Fruit fly (Drosophila melanogaster) whole organism, embryonic: ENCODE data around the gene MFS18.
A peak's percentile ranks its signal among the peaks of the same experiment; 100 is the strongest.

Experiments
- Blimp-1 ChIP-seq: fragments of 200-800 bp; sonication (Bioruptor generic); optimal IDR thresholded peaks from 3 replicates; lab custom pipeline; 2018; ENCODE audit warnings: missing biosample characterization, missing genetic modification characterization, mild to moderate bottlenecking, moderate library complexity, missing genetic modification reagents
- CG10431 ChIP-seq: fragments of 200-800 bp; sonication (Bioruptor generic); optimal IDR thresholded peaks from 3 replicates; lab custom pipeline; 2018; ENCODE audit warnings: missing biosample characterization, mild to moderate bottlenecking, missing genetic modification characterization
- CG10979 ChIP-seq: fragments of 200-800 bp; sonication (Bioruptor generic); optimal IDR thresholded peaks from 2 replicates; lab custom pipeline; 2018; ENCODE audit warnings: missing biosample characterization, mild to moderate bottlenecking, missing genetic modification characterization, moderate library complexity
- CG12071 ChIP-seq: fragments of 200-800 bp; sonication (Bioruptor generic); optimal IDR thresholded peaks from 3 replicates; lab custom pipeline; 2018; ENCODE audit warnings: missing biosample characterization, mild to moderate bottlenecking, missing genetic modification characterization
- CG12155 ChIP-seq: fragments of 200-800 bp; sonication (Bioruptor generic); optimal IDR thresholded peaks from 3 replicates; lab custom pipeline; 2016; ENCODE audit warnings: missing biosample characterization, missing genetic modification characterization
- CG13123 ChIP-seq: fragments of 200-800 bp; sonication (Bioruptor generic); optimal IDR thresholded peaks from 2 replicates; lab custom pipeline; 2016; ENCODE audit warnings: missing biosample characterization, missing genetic modification characterization
- CG14860 ChIP-seq: fragments of 200-800 bp; sonication (Bioruptor generic); IDR thresholded peaks from 3 replicates; pipeline ENCODE4 v1.3.6; 2022; ENCODE audit warnings: missing biosample characterization, missing genetic modification characterization; ENCODE audit not compliant: partially characterized antibody
- CG15269 ChIP-seq: fragments of 200-800 bp; sonication (Bioruptor generic); optimal IDR thresholded peaks from 2 replicates; lab custom pipeline; 2018; ENCODE audit warnings: missing biosample characterization, mild to moderate bottlenecking, missing genetic modification characterization, moderate library complexity
- CG15514 ChIP-seq: fragments of 200-800 bp; sonication (Bioruptor generic); optimal IDR thresholded peaks from 3 replicates; lab custom pipeline; 2017; ENCODE audit warnings: missing biosample characterization, missing genetic modification characterization, mild to moderate bottlenecking, moderate library complexity, missing genetic modification reagents
- CG1647 ChIP-seq: fragments of 200-800 bp; sonication (Bioruptor generic); optimal IDR thresholded peaks from 3 replicates; lab custom pipeline; 2016; ENCODE audit warnings: missing biosample characterization, missing genetic modification characterization
- CG17186 ChIP-seq: fragments of 200-800 bp; sonication (Bioruptor generic); optimal IDR thresholded peaks from 3 replicates; lab custom pipeline; 2017; ENCODE audit warnings: missing biosample characterization, missing genetic modification reagents, missing genetic modification characterization
- CG17359 ChIP-seq: fragments of 200-800 bp; sonication (Bioruptor generic); optimal IDR thresholded peaks from 3 replicates; lab custom pipeline; 2018; ENCODE audit warnings: missing biosample characterization, mild to moderate bottlenecking, missing genetic modification characterization, moderate library complexity
- CG2889 ChIP-seq: fragments of 200-800 bp; sonication (Bioruptor generic); IDR thresholded peaks from 3 replicates; pipeline ENCODE4 v1.3.6; 2022; ENCODE audit warnings: missing biosample characterization, missing genetic modification characterization
- CG3163 ChIP-seq: fragments of 200-800 bp; sonication (Bioruptor generic); optimal IDR thresholded peaks from 3 replicates; lab custom pipeline; 2016; ENCODE audit warnings: missing biosample characterization, missing genetic modification characterization
- CG3995 ChIP-seq: fragments of 200-800 bp; sonication (Bioruptor generic); optimal IDR thresholded peaks from 3 replicates; lab custom pipeline; 2016; ENCODE audit warnings: missing biosample characterization, missing genetic modification characterization
- CG4820 ChIP-seq: fragments of 200-800 bp; sonication (Bioruptor generic); optimal IDR thresholded peaks from 3 replicates; lab custom pipeline; 2016; ENCODE audit warnings: missing biosample characterization, missing genetic modification characterization
- CG6791 ChIP-seq: fragments of 200-800 bp; sonication (Bioruptor generic); IDR thresholded peaks from 3 replicates; pipeline ENCODE4 v1.3.6; 2022; ENCODE audit warnings: missing biosample characterization, missing genetic modification characterization; ENCODE audit not compliant: partially characterized antibody
- CG8388 ChIP-seq: fragments of 200-800 bp; sonication (Bioruptor generic); optimal IDR thresholded peaks from 2 replicates; lab custom pipeline; 2019; ENCODE audit warnings: missing biosample characterization, mild to moderate bottlenecking, missing genetic modification characterization, moderate library complexity
- CG9817 ChIP-seq: fragments of 200-800 bp; sonication (Bioruptor generic); optimal IDR thresholded peaks from 2 replicates; lab custom pipeline; 2018; ENCODE audit warnings: missing biosample characterization, mild to moderate bottlenecking, missing genetic modification characterization, moderate library complexity
- CTCF ChIP-seq: fragments of 200-800 bp; sonication (Bioruptor generic); optimal IDR thresholded peaks from 2 replicates; lab custom pipeline; 2017; ENCODE audit warnings: missing biosample characterization, mild to moderate bottlenecking, missing genetic modification characterization, moderate library complexity
- Camta ChIP-seq: fragments of 200-800 bp; sonication (Bioruptor generic); optimal IDR thresholded peaks from 2 replicates; lab custom pipeline; 2016; ENCODE audit warnings: missing biosample characterization, missing genetic modification characterization
- CoRest ChIP-seq: fragments of 200-800 bp; sonication (Bioruptor generic); optimal IDR thresholded peaks from 3 replicates; lab custom pipeline; 2018; ENCODE audit warnings: missing biosample characterization, mild to moderate bottlenecking, missing genetic modification characterization, moderate library complexity
- CrebB ChIP-seq: fragments of 200-800 bp; sonication (Bioruptor generic); optimal IDR thresholded peaks from 3 replicates; lab custom pipeline; 2018; ENCODE audit warnings: missing biosample characterization, mild to moderate bottlenecking, missing genetic modification characterization
- D19A ChIP-seq: fragments of 200-800 bp; optimal IDR thresholded peaks from 3 replicates; lab custom pipeline; 2019; ENCODE audit warnings: missing biosample characterization, mild to moderate bottlenecking, missing genetic modification characterization, moderate library complexity
- Dad ChIP-seq: fragments of 200-800 bp; sonication (Bioruptor generic); optimal IDR thresholded peaks from 3 replicates; lab custom pipeline; 2016; ENCODE audit warnings: missing biosample characterization, missing genetic modification characterization
- Gug ChIP-seq: fragments of 200-800 bp; sonication (Bioruptor generic); IDR thresholded peaks from 4 replicates; pipeline ENCODE4 v1.3.6; 2022; ENCODE audit warnings: missing biosample characterization, missing genetic modification characterization
- Hand ChIP-seq: fragments of 200-800 bp; sonication (Bioruptor generic); optimal IDR thresholded peaks from 2 replicates; lab custom pipeline; 2017; ENCODE audit warnings: mild to moderate bottlenecking, missing biosample characterization, missing genetic modification reagents, missing genetic modification characterization
- HmgD ChIP-seq: fragments of 200-800 bp; sonication (Bioruptor generic); optimal IDR thresholded peaks from 3 replicates; lab custom pipeline; 2016; ENCODE audit warnings: missing biosample characterization, missing genetic modification characterization
- Lpt ChIP-seq: fragments of >200 bp; optimal IDR thresholded peaks from 2 replicates; lab custom pipeline; 2018; ENCODE audit warnings: missing biosample characterization, missing genetic modification characterization
- Scr ChIP-seq: fragments of 200-800 bp; sonication (Bioruptor generic); IDR thresholded peaks from 2 replicates; pipeline ENCODE4 v1.3.6; 2022; ENCODE audit warnings: missing biosample characterization, missing genetic modification characterization; ENCODE audit not compliant: partially characterized antibody
- Spps ChIP-seq: fragments of 200-800 bp; sonication (Bioruptor generic); optimal IDR thresholded peaks from 2 replicates; lab custom pipeline; 2018; ENCODE audit warnings: missing biosample characterization, mild to moderate bottlenecking, missing genetic modification characterization
- Taf1 ChIP-seq: fragments of 200-800 bp; sonication (Bioruptor generic); IDR thresholded peaks from 2 replicates; pipeline ENCODE4 v1.3.6; 2022; ENCODE audit warnings: missing biosample characterization, missing genetic modification characterization
- abd-A ChIP-seq: fragments of 200-800 bp; sonication (Bioruptor generic); optimal IDR thresholded peaks from 3 replicates; lab custom pipeline; 2019; ENCODE audit warnings: missing biosample characterization, mild to moderate bottlenecking, missing genetic modification characterization, moderate library complexity
- amos ChIP-seq: fragments of 200-800 bp; sonication (Bioruptor generic); IDR thresholded peaks from 2 replicates; pipeline ENCODE4 v1.3.6; 2022; ENCODE audit warnings: missing biosample characterization, missing genetic modification characterization; ENCODE audit not compliant: partially characterized antibody
- ase ChIP-seq: fragments of 200-800 bp; sonication (Bioruptor generic); IDR thresholded peaks from 3 replicates; pipeline ENCODE4 v1.3.6; 2022; ENCODE audit warnings: missing biosample characterization, missing genetic modification characterization
- caup ChIP-seq: fragments of 200-800 bp; sonication (Bioruptor generic); optimal IDR thresholded peaks from 3 replicates; lab custom pipeline; 2017; ENCODE audit warnings: missing biosample characterization, mild to moderate bottlenecking, missing genetic modification characterization, moderate library complexity; ENCODE audit not compliant: severe bottlenecking
- corto ChIP-seq: fragments of 200-800 bp; sonication (Bioruptor generic); optimal IDR thresholded peaks from 2 replicates; lab custom pipeline; 2016; ENCODE audit warnings: missing biosample characterization, mild to moderate bottlenecking, missing genetic modification characterization, moderate library complexity
- en ChIP-seq: fragments of 200-800 bp; sonication (Bioruptor generic); optimal IDR thresholded peaks from 2 replicates; lab custom pipeline; 2016; ENCODE audit warnings: missing biosample characterization, missing genetic modification characterization
- fd96Cb ChIP-seq: fragments of 200-800 bp; sonication (Bioruptor generic); optimal IDR thresholded peaks from 2 replicates; lab custom pipeline; 2018; ENCODE audit warnings: missing biosample characterization, mild to moderate bottlenecking, missing genetic modification characterization, moderate library complexity
- h ChIP-seq: fragments of >200 bp; optimal IDR thresholded peaks from 2 replicates; lab custom pipeline; 2017
- hth ChIP-seq: fragments of >200 bp; optimal IDR thresholded peaks from 2 replicates; lab custom pipeline; 2017; ENCODE audit warnings: inconsistent platforms
- ind ChIP-seq: fragments of 200-800 bp; sonication (Bioruptor generic); optimal IDR thresholded peaks from 3 replicates; lab custom pipeline; 2016; ENCODE audit warnings: missing biosample characterization, missing genetic modification characterization
- knrl ChIP-seq: fragments of 200-800 bp; sonication (Bioruptor generic); IDR thresholded peaks from 3 replicates; pipeline ENCODE4 v1.3.6; 2022; ENCODE audit warnings: missing biosample characterization, missing genetic modification characterization; ENCODE audit not compliant: partially characterized antibody
- lmd ChIP-seq: fragments of 200-800 bp; sonication (Bioruptor generic); IDR thresholded peaks from 2 replicates; pipeline ENCODE4 v1.3.6; 2022; ENCODE audit warnings: missing biosample characterization, missing genetic modification characterization
- mirr ChIP-seq: fragments of 200-800 bp; sonication (Bioruptor generic); optimal IDR thresholded peaks from 3 replicates; lab custom pipeline; 2018; ENCODE audit warnings: missing biosample characterization, mild to moderate bottlenecking, missing genetic modification characterization
- p53 ChIP-seq: fragments of 200-800 bp; sonication (Bioruptor generic); optimal IDR thresholded peaks from 2 replicates; lab custom pipeline; 2016; ENCODE audit warnings: missing biosample characterization, missing genetic modification characterization
- prd ChIP-seq, 3 experiments: fragments of >200 bp in 2 of 3; fragments of 200-800 bp in 1 of 3; sonication (Bioruptor generic) in 1 of 3; optimal IDR thresholded peaks in 2 of 3; IDR thresholded peaks in 1 of 3; 2 replicates in 2 of 3; 3 replicates in 1 of 3; pipeline versions ENCODE4 v1.3.6 to Lab custom; 2017 to 2022; ENCODE audit warnings: missing biosample characterization in 1 of 3, missing genetic modification characterization in 1 of 3
- row ChIP-seq: fragments of 200-800 bp; sonication (Bioruptor generic); IDR thresholded peaks from 3 replicates; pipeline ENCODE4 v1.3.6; 2022; ENCODE audit warnings: missing biosample characterization, missing genetic modification characterization
- vfl ChIP-seq: fragments of 200-800 bp; sonication (Bioruptor generic); optimal IDR thresholded peaks from 2 replicates; lab custom pipeline; 2016; ENCODE audit warnings: missing biosample characterization, missing genetic modification characterization
- yki ChIP-seq: fragments of >200 bp; optimal IDR thresholded peaks from 3 replicates; lab custom pipeline; 2018
- z ChIP-seq: fragments of 200-800 bp; sonication (Bioruptor generic); IDR thresholded peaks from 3 replicates; pipeline ENCODE4 v1.3.6; 2022; ENCODE audit warnings: missing biosample characterization, missing genetic modification characterization

MFS18 gene

dm6 chr2L:4463323-4463722, 14.9 kb upstream of the MFS18 start, which contains the start of the genes CG15443 and Paris (continued):
- TF ChIP-seq Hand (GFP tag; lab: Kevin White, UChicago) (no peak), knrl (peak; percentile 68; the same call in 2 of the 3 replicates), CTCF (GFP tag; lab: Kevin White, UChicago) (no peak), CG12155 (GFP tag; lab: Kevin White, UChicago) (no peak), mirr (GFP tag; lab: Kevin White, UChicago) (peak; percentile 16), ase (GFP tag; lab: Robert Waterston, UW) (no peak), Gug (GFP tag; lab: Robert Waterston, UW) (no peak), p53 (GFP tag; lab: Kevin White, UChicago) (no peak), CG2889 (GFP tag; lab: Robert Waterston, UW) (no peak), CG3163 (GFP tag; lab: Kevin White, UChicago) (no peak), CG13123 (GFP tag; lab: Kevin White, UChicago) (no peak), hth (no peak), CG10979 (tag; lab: Kevin White, UChicago) (no peak), vfl (GFP tag; lab: Kevin White, UChicago) (no peak), CG8388 (GFP tag; lab: Kevin White, UChicago) (no peak), Spps (tag; lab: Kevin White, UChicago) (no peak), lmd (no peak), CG12071 (GFP tag; lab: Kevin White, UChicago) (no peak), CG6791 (GFP tag; lab: Robert Waterston, UW) (peak; percentile 96), h (no peak), yki (lab: Kevin White, UChicago) (no peak), CrebB (tag; lab: Kevin White, UChicago) (no peak), CG15269 (no peak), CG15514 (GFP tag; lab: Kevin White, UChicago) (peak; percentile 54), CG10431 (peak; percentile 3), Lpt (GFP tag; lab: Kevin White, UChicago) (no peak), CoRest (tag; lab: Kevin White, UChicago) (peak; percentile 39), amos (GFP tag; lab: Robert Waterston, UW) (peak; percentile 65), CG3995 (GFP tag; lab: Kevin White, UChicago) (no peak), caup (GFP tag; lab: Kevin White, UChicago) (no peak), en (GFP tag; lab: Kevin White, UChicago) (no peak), Camta (GFP tag; lab: Kevin White, UChicago) (no peak), CG14860 (peak; percentile 95), z (GFP tag; lab: Robert Waterston, UW) (no peak), CG1647 (GFP tag; lab: Kevin White, UChicago) (no peak), CG17186 (GFP tag; lab: Kevin White, UChicago) (peak; percentile 61), HmgD (GFP tag; lab: Kevin White, UChicago) (no peak), CG4820 (GFP tag; lab: Kevin White, UChicago) (no peak), D19A (tag; lab: Kevin White, UChicago) (no peak), Blimp-1 (GFP tag; lab: Kevin White, UChicago) (no peak), CG9817 (no peak), Dad (GFP tag; lab: Kevin White, UChicago) (no peak), Taf1 (no peak), corto (GFP tag; lab: Kevin White, UChicago) (no peak), Scr (peak; percentile 73), prd (optimal IDR thresholded peaks at IDR 0.05; lab: Kevin White, UChicago) (no peak), prd (GFP tag; IDR thresholded peaks at IDR 0.05; lab: Robert Waterston, UW) (no peak), row (GFP tag; lab: Robert Waterston, UW) (peak; percentile 34; the same call in 1 of the 3 replicates), fd96Cb (tag; lab: Kevin White, UChicago) (no peak), abd-A (tag; lab: Kevin White, UChicago) (no peak), CG17359 (tag; lab: Kevin White, UChicago) (peak; percentile 28), ind (GFP tag; lab: Kevin White, UChicago) (no peak)
